Fruit fly (Drosophila melanogaster) whole organism, embryonic: ENCODE data around the gene H2.0.

Experiments
- Atf-2 ChIP-seq: fragments of 200-800 bp; sonication (Bioruptor generic); optimal IDR thresholded peaks from 2 replicates; lab custom pipeline; 2016; ENCODE audit warnings: missing biosample characterization, missing genetic modification characterization
- CG15269 ChIP-seq: fragments of 200-800 bp; sonication (Bioruptor generic); optimal IDR thresholded peaks from 2 replicates; lab custom pipeline; 2018; ENCODE audit warnings: missing biosample characterization, mild to moderate bottlenecking, missing genetic modification characterization, moderate library complexity
- CG1792 ChIP-seq: fragments of 200-800 bp; sonication (Bioruptor generic); optimal IDR thresholded peaks from 2 replicates; lab custom pipeline; 2016; ENCODE audit warnings: missing biosample characterization, missing genetic modification characterization
- CG32767 ChIP-seq: fragments of 200-800 bp; sonication (Bioruptor generic); IDR thresholded peaks from 2 replicates; pipeline ENCODE4 v1.3.6; 2022; ENCODE audit warnings: missing biosample characterization, missing genetic modification characterization
- CG4854 ChIP-seq: fragments of 200-800 bp; sonication (Bioruptor generic); optimal IDR thresholded peaks from 2 replicates; lab custom pipeline; 2016; ENCODE audit warnings: missing biosample characterization, missing genetic modification characterization, inconsistent platforms
- CG9876 ChIP-seq: fragments of 200-800 bp; sonication (Bioruptor generic); optimal IDR thresholded peaks from 2 replicates; lab custom pipeline; 2016; ENCODE audit warnings: missing biosample characterization, missing genetic modification characterization
- Doc3 ChIP-seq: fragments of 200-800 bp; sonication (Bioruptor generic); IDR thresholded peaks from 3 replicates; pipeline ENCODE4 v1.3.6; 2022; ENCODE audit warnings: missing biosample characterization, missing genetic modification characterization; ENCODE audit not compliant: partially characterized antibody
- Nf-YA ChIP-seq: fragments of 200-800 bp; sonication (Bioruptor generic); IDR thresholded peaks from 2 replicates; pipeline ENCODE4 v1.3.6; 2022; ENCODE audit warnings: missing biosample characterization, missing genetic modification characterization
- Optix ChIP-seq: fragments of 200-800 bp; sonication (Bioruptor generic); IDR thresholded peaks from 3 replicates; pipeline ENCODE4 v1.3.6; 2022; ENCODE audit warnings: missing biosample characterization, missing genetic modification characterization
- ash1 ChIP-seq: fragments of 200-800 bp; sonication (Bioruptor generic); optimal IDR thresholded peaks from 2 replicates; lab custom pipeline; 2018; ENCODE audit warnings: missing biosample characterization, mild to moderate bottlenecking, missing genetic modification characterization
- bcd ChIP-seq: fragments of 200-800 bp; sonication (Bioruptor generic); optimal IDR thresholded peaks from 2 replicates; lab custom pipeline; 2017; ENCODE audit warnings: missing biosample characterization, mild to moderate bottlenecking, missing genetic modification characterization

DNA sequence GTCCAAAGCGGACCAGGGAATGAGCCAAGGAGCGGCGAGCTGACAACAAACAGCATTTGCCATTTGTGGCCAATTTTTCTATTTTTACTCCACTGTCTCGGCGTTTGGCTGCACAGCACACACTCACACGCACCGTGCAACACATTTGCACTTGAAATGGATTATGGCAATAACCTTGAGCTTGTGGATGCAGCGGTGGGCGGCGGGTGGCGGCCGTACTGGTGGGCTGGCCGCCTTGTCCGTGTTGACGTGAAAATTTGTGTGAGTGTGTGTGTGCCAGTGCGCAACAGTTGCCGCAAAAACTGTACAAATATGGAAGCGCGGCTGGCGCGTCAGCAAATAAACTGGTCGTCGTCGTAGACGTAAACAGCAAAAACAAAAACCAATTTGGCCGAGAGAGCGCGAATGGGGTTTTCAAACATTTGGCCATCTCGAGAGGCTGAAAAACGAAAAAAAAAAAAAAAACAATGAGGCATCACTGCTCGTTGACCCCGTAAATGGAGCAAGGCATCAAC, 44.1 kb downstream of the H2.0 start:
- TF ChIP-seq Optix (GFP tag; lab: Robert Waterston, UW) (no peak), CG4854 (GFP tag; lab: Kevin White, UChicago) (no peak), CG9876 (no peak), CG1792 (GFP tag; lab: Kevin White, UChicago) (no peak), CG32767 (GFP tag; lab: Robert Waterston, UW) (no peak), Nf-YA (GFP tag; lab: Robert Waterston, UW) (no peak), Doc3 (GFP tag; lab: Robert Waterston, UW) (no peak), ash1 (GFP tag; lab: Kevin White, UChicago) (no peak), Atf-2 (GFP tag; lab: Kevin White, UChicago) (no peak), CG15269 (tag; lab: Kevin White, UChicago) (no peak), bcd (GFP tag; lab: Kevin White, UChicago) (no peak)
